Worm (Caenorhabditis elegans) whole organism, L1 larva: ENCODE results near the gene vglu-2.
"Not testable (repeated sequence)": the region's sequence is repeated elsewhere in the genome, so short reads cannot be mapped to it uniquely, and the experiment has no call there.

Experiments
- F16B12.6 ChIP-seq: fragments of 150-350 bp; optimal IDR thresholded peaks from 2 replicates; lab custom pipeline; 2014; ENCODE audit warnings: missing biosample characterization, missing genetic modification characterization
- aha-1 ChIP-seq: fragments of 150-350 bp; optimal IDR thresholded peaks from 2 replicates; lab custom pipeline; 2014; ENCODE audit warnings: missing biosample characterization, missing genetic modification characterization
- alr-1 ChIP-seq: fragments of 200-800 bp; sonication (Bioruptor generic); optimal IDR thresholded peaks from 2 replicates; lab custom pipeline; 2018; ENCODE audit warnings: borderline replicate concordance, mild to moderate bottlenecking, missing genetic modification characterization, missing compliant biosample characterization
- ama-1 ChIP-seq: fragments of 150-350 bp; optimal IDR thresholded peaks from 2 replicates; lab custom pipeline; 2014
- blmp-1 ChIP-seq: fragments of 150-350 bp; optimal IDR thresholded peaks from 2 replicates; lab custom pipeline; 2014; ENCODE audit warnings: missing biosample characterization, missing genetic modification characterization
- ceh-63 ChIP-seq: fragments of 200-800 bp; sonication (Bioruptor generic); optimal IDR thresholded peaks from 2 replicates; lab custom pipeline; 2018; ENCODE audit warnings: mild to moderate bottlenecking, missing genetic modification characterization, missing compliant biosample characterization
- ceh-8 ChIP-seq: fragments of 200-800 bp; sonication (Bioruptor generic); optimal IDR thresholded peaks from 2 replicates; lab custom pipeline; 2018; ENCODE audit warnings: mild to moderate bottlenecking, missing genetic modification characterization, moderate library complexity, missing compliant biosample characterization
- ceh-82 ChIP-seq, 3 experiments: fragments of 150-350 bp in 1 of 3; sonication (generic microtip) in 2 of 3; optimal IDR thresholded peaks; 2 replicates each; lab custom pipeline; 2014 to 2017; ENCODE audit warnings: missing biosample characterization in 3 of 3, missing genetic modification characterization in 3 of 3
- ceh-88 ChIP-seq: fragments of 200-800 bp; sonication (Bioruptor generic); IDR thresholded peaks from 2 replicates; pipeline ENCODE4 v1.3.6; 2022; ENCODE audit warnings: missing genetic modification characterization, missing compliant biosample characterization
- ces-1 ChIP-seq: fragments of 150-350 bp; optimal IDR thresholded peaks from 2 replicates; lab custom pipeline; 2014; ENCODE audit warnings: missing biosample characterization, missing genetic modification reagents, missing genetic modification characterization
- dpl-1 ChIP-seq, 3 experiments: fragments of 150-350 bp in 2 of 3; sonication (generic microtip) in 1 of 3; optimal IDR thresholded peaks; 2 replicates each; lab custom pipeline; 2014 to 2017; ENCODE audit warnings: missing biosample characterization in 3 of 3, missing genetic modification characterization in 3 of 3, missing genetic modification reagents in 3 of 3
- dsc-1 ChIP-seq: sonication (generic microtip); optimal IDR thresholded peaks from 2 replicates; lab custom pipeline; 2016; ENCODE audit warnings: mild to moderate bottlenecking, missing genetic modification characterization, missing compliant biosample characterization
- efl-1 ChIP-seq, 4 experiments: fragments of 150-350 bp; optimal IDR thresholded peaks in 3 of 4; peaks in 1 of 4; 1 replicate in 1 of 4; 2 replicates in 3 of 4; lab custom pipeline; 2014; ENCODE audit warnings: missing biosample characterization in 2 of 4, missing genetic modification characterization in 2 of 4, missing genetic modification reagents in 2 of 4
- elt-3 ChIP-seq, 6 experiments: fragments of 150-350 bp in 1 of 6; sonication (generic microtip); optimal IDR thresholded peaks; 2 replicates each; lab custom pipeline; 2017 to 2018; ENCODE audit warnings: missing biosample characterization in 6 of 6, missing genetic modification characterization in 6 of 6, inconsistent platforms in 1 of 6
- fkh-4 ChIP-seq: sonication (generic microtip); optimal IDR thresholded peaks from 2 replicates; lab custom pipeline; 2016; ENCODE audit warnings: missing compliant biosample characterization, missing genetic modification characterization, borderline replicate concordance
- fos-1 ChIP-seq: fragments of 150-350 bp; optimal IDR thresholded peaks from 2 replicates; lab custom pipeline; 2014; ENCODE audit warnings: missing biosample characterization, missing genetic modification characterization
- hpl-2 ChIP-seq: fragments of 150-350 bp; optimal IDR thresholded peaks from 2 replicates; lab custom pipeline; 2014; ENCODE audit warnings: missing biosample characterization, missing genetic modification reagents, missing genetic modification characterization
- irx-1 ChIP-seq: sonication (generic microtip); optimal IDR thresholded peaks from 2 replicates; lab custom pipeline; 2016; ENCODE audit warnings: missing genetic modification characterization, missing compliant biosample characterization
- isw-1 ChIP-seq: fragments of 200-800 bp; sonication (Bioruptor generic); IDR thresholded peaks from 2 replicates; pipeline ENCODE4 v1.3.6; 2022; ENCODE audit warnings: missing genetic modification characterization, missing compliant biosample characterization
- lin-13 ChIP-seq: fragments of 150-350 bp; optimal IDR thresholded peaks from 2 replicates; lab custom pipeline; 2014; ENCODE audit warnings: missing biosample characterization, missing genetic modification reagents, missing genetic modification characterization
- lin-35 ChIP-seq, 2 experiments: fragments of 150-350 bp; optimal IDR thresholded peaks; 2 replicates each; lab custom pipeline; 2014; ENCODE audit warnings: missing biosample characterization in 2 of 2, missing genetic modification characterization in 2 of 2, missing genetic modification reagents in 2 of 2
- lin-39 ChIP-seq: fragments of 150-350 bp; optimal IDR thresholded peaks from 2 replicates; lab custom pipeline; 2014; ENCODE audit warnings: missing biosample characterization, missing genetic modification reagents, missing genetic modification characterization
- lsy-2 ChIP-seq, 2 experiments: fragments of 150-350 bp; optimal IDR thresholded peaks; 2 replicates each; lab custom pipeline; 2014; ENCODE audit warnings: missing biosample characterization in 2 of 2, missing genetic modification characterization in 2 of 2
- mdl-1 ChIP-seq, 2 experiments: fragments of 150-350 bp; optimal IDR thresholded peaks; 2 replicates each; lab custom pipeline; 2014 to 2017; ENCODE audit warnings: missing biosample characterization in 2 of 2, missing genetic modification characterization in 2 of 2, inconsistent platforms in 1 of 2
- mep-1 ChIP-seq: fragments of 150-350 bp; optimal IDR thresholded peaks from 2 replicates; lab custom pipeline; 2014; ENCODE audit warnings: missing biosample characterization, missing genetic modification characterization
- nhr-11 ChIP-seq: fragments of 150-350 bp; optimal IDR thresholded peaks from 2 replicates; lab custom pipeline; 2014; ENCODE audit warnings: missing biosample characterization, missing genetic modification characterization
- nhr-19 ChIP-seq: fragments of 200-800 bp; sonication (Bioruptor generic); conservative IDR thresholded peaks from 2 replicates; pipeline ENCODE4 v1.3.6; 2022; ENCODE audit warnings: missing genetic modification characterization, missing compliant biosample characterization
- nhr-20 ChIP-seq: sonication (generic microtip); optimal IDR thresholded peaks from 2 replicates; lab custom pipeline; 2016; ENCODE audit warnings: mild to moderate bottlenecking, missing genetic modification characterization, missing compliant biosample characterization
- nhr-28 ChIP-seq: fragments of 150-350 bp; optimal IDR thresholded peaks from 2 replicates; lab custom pipeline; 2014; ENCODE audit warnings: missing biosample characterization, missing genetic modification characterization
- nhr-47 ChIP-seq: sonication (generic microtip); optimal IDR thresholded peaks from 2 replicates; lab custom pipeline; 2016; ENCODE audit warnings: mild to moderate bottlenecking, missing genetic modification characterization, moderate library complexity, missing compliant biosample characterization
- nhr-76 ChIP-seq: sonication (generic microtip); optimal IDR thresholded peaks from 2 replicates; lab custom pipeline; 2017; ENCODE audit warnings: missing biosample characterization, missing genetic modification characterization
- nhr-84 ChIP-seq: sonication (generic microtip); optimal IDR thresholded peaks from 2 replicates; lab custom pipeline; 2017; ENCODE audit warnings: missing biosample characterization, missing genetic modification characterization
- nhr-85 ChIP-seq: sonication (generic microtip); peaks from one replicate; lab custom pipeline; 2016; ENCODE audit warnings: missing genetic modification characterization, inconsistent platforms, missing compliant biosample characterization
- nhr-90 ChIP-seq: sonication (generic microtip); optimal IDR thresholded peaks from 2 replicates; lab custom pipeline; 2016; ENCODE audit warnings: mild to moderate bottlenecking, missing genetic modification characterization, missing compliant biosample characterization; ENCODE audit not compliant: poor library complexity
- skn-1 ChIP-seq: fragments of 150-350 bp; optimal IDR thresholded peaks from 2 replicates; lab custom pipeline; 2014; ENCODE audit warnings: missing biosample characterization, missing genetic modification characterization
- sox-4 ChIP-seq: sonication (generic microtip); optimal IDR thresholded peaks from 2 replicates; lab custom pipeline; 2016; ENCODE audit warnings: missing genetic modification characterization, missing compliant biosample characterization
- sptf-1 ChIP-seq: fragments of 150-350 bp; optimal IDR thresholded peaks from 2 replicates; lab custom pipeline; 2014; ENCODE audit warnings: missing biosample characterization, missing genetic modification characterization
- sup-37 ChIP-seq: fragments of 200-800 bp; sonication (Bioruptor generic); optimal IDR thresholded peaks from 2 replicates; lab custom pipeline; 2018; ENCODE audit warnings: mild to moderate bottlenecking, missing genetic modification characterization, missing compliant biosample characterization
- tlp-1 ChIP-seq: fragments of 150-350 bp; optimal IDR thresholded peaks from 2 replicates; lab custom pipeline; 2014; ENCODE audit warnings: missing biosample characterization, missing genetic modification characterization
- unc-62 ChIP-seq: fragments of 150-350 bp; optimal IDR thresholded peaks from 2 replicates; lab custom pipeline; 2014; ENCODE audit warnings: missing biosample characterization, missing genetic modification reagents, missing genetic modification characterization
- zip-4 ChIP-seq: fragments of 200-800 bp; sonication (Bioruptor generic); optimal IDR thresholded peaks from 2 replicates; lab custom pipeline; 2018; ENCODE audit warnings: mild to moderate bottlenecking, missing genetic modification characterization, moderate library complexity, missing compliant biosample characterization

vglu-2 gene

ce11 chrIII:10320228-10320705 is 25.3 kb downstream of the vglu-2 start:
- TF ChIP-seq efl-1 (optimal IDR thresholded peaks at IDR 0.05; lab: Kevin White, UChicago), result peak in 1 of 2 experiments; percentile 6
- TF ChIP-seq efl-1 (GFP tag; optimal IDR thresholded peaks at IDR 0.05 in 1 of 2; lab: Kevin White, UChicago), result not testable (repeated sequence)
- TF ChIP-seq, all 84 proteins: peak for 1; not testable (repeated sequence) for 83

DNA sequence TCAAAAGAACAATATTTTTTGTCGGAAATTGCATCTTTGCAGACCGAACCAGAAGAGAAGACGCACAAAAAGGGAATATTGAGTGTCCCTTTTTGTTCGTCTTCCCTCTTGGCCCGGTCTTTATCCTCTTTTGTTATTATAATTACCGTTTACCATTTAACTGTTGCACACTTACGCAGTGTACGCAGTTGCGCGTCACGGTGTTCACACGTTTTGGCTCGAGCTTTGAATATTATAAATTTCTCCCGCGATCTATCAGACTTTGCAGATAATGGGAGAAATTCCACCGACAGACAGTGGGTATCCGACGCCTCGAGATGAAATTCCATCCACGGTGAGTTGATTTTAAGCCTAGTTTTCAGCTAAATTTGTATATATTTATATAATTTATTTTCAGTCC is 25.9 kb downstream of the vglu-2 start, which contains the start of gene sas-7:
Gene sas-7, plus strand, starts transcription at position 232 of the 400 bp plus-strand sequence.
- TF ChIP-seq blmp-1, result peak; percentile 22
- TF ChIP-seq sptf-1 (tag; lab: Kevin White, UChicago), result no peak
- peak; percentile 35 to 81 for TF ChIP-seq lin-35 (GFP tag; optimal IDR thresholded peaks at IDR 0.05; lab: Kevin White, UChicago)
- no peak for TF ChIP-seq elt-3 (tag; optimal IDR thresholded peaks at IDR 0.05; lab: Kevin White, UChicago)
- no peak for TF ChIP-seq dsc-1 (tag; lab: Kevin White, UChicago)
- TF ChIP-seq irx-1 (tag; lab: Kevin White, UChicago), result no peak
- TF ChIP-seq nhr-19 (GFP tag; lab: Robert Waterston, UW), result no peak
- no peak for TF ChIP-seq nhr-47 (tag; lab: Kevin White, UChicago)
- peak in 1 of 2 experiments; percentile 69 for TF ChIP-seq efl-1 (optimal IDR thresholded peaks at IDR 0.05; lab: Kevin White, UChicago)
- TF ChIP-seq efl-1 (GFP tag; optimal IDR thresholded peaks at IDR 0.05 in 1 of 2; lab: Kevin White, UChicago), result peak; percentile 78 to 97
- TF ChIP-seq lsy-2 (tag; optimal IDR thresholded peaks at IDR 0.05; lab: Kevin White, UChicago), result peak in 1 of 2 experiments; percentile 1
- no peak for TF ChIP-seq sup-37 (GFP tag; lab: Kevin White, UChicago)
- no peak for TF ChIP-seq nhr-20 (tag; lab: Kevin White, UChicago)
- peak; percentile 77 for TF ChIP-seq F16B12.6 (tag; lab: Kevin White, UChicago)
- no peak for TF ChIP-seq ceh-63 (GFP tag; lab: Kevin White, UChicago)
- peak; percentile 57 to 75 (median 65) for TF ChIP-seq dpl-1 (GFP tag; optimal IDR thresholded peaks at IDR 0.05; lab: Kevin White, UChicago)

DNA sequence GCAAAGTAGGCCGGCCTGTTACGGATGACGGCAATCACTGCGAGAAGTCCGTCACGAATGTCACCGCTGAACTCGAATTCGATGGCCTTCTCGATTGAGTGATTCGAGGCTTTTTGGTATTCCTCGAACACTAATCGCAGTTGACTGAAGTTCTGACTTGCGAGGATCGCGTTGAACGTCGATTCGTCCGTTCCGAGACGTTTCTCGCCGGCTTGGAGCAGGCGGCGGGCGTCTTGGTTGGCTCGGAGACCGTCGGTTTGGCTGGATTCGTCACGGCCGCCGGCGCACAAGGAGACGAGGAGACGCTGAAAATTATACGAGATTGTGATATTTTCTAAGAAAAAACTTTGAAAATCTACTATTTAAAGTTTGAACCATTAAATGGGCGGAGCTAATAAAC is 31.4 kb downstream of the vglu-2 start:
- TF ChIP-seq ama-1 (lab: Kevin White, UChicago), result no peak
- no peak for TF ChIP-seq ceh-8 (GFP tag; lab: Kevin White, UChicago)
- TF ChIP-seq hpl-2, result no peak
- no peak for TF ChIP-seq dpl-1 (GFP tag; optimal IDR thresholded peaks at IDR 0.05; lab: Kevin White, UChicago)
- no peak for TF ChIP-seq nhr-90 (tag; lab: Kevin White, UChicago)
- no peak for TF ChIP-seq sox-4 (tag; lab: Kevin White, UChicago)
- no peak for TF ChIP-seq alr-1 (tag; lab: Kevin White, UChicago)
- no peak for TF ChIP-seq lin-39 (tag; lab: Kevin White, UChicago)
- no peak for TF ChIP-seq fos-1 (tag; lab: Kevin White, UChicago)
- no peak for TF ChIP-seq nhr-76 (tag; lab: Kevin White, UChicago)
- no peak for TF ChIP-seq nhr-28 (tag; lab: Kevin White, UChicago)
- no peak for TF ChIP-seq ceh-88
- TF ChIP-seq nhr-47 (tag; lab: Kevin White, UChicago), result no peak
- TF ChIP-seq irx-1 (tag; lab: Kevin White, UChicago), result no peak
- no peak for TF ChIP-seq ceh-63 (GFP tag; lab: Kevin White, UChicago)
- no peak for TF ChIP-seq zip-4 (GFP tag; lab: Kevin White, UChicago)
- no peak for TF ChIP-seq nhr-11 (tag; lab: Kevin White, UChicago)
- no peak for TF ChIP-seq ces-1 (GFP tag; lab: Kevin White, UChicago)

ce11 chrIII:10328565-10329541 is 33.9 kb downstream of the vglu-2 start:
- TF ChIP-seq lsy-2 (tag; optimal IDR thresholded peaks at IDR 0.05; lab: Kevin White, UChicago), result peak in 1 of 2 experiments; percentile 1
- no peak for TF ChIP-seq tlp-1 (tag; lab: Kevin White, UChicago)
- TF ChIP-seq lin-13, result no peak
- peak; percentile 41 for TF ChIP-seq blmp-1
- TF ChIP-seq hpl-2, result no peak
- no peak for TF ChIP-seq F16B12.6 (tag; lab: Kevin White, UChicago)
- TF ChIP-seq fos-1 (tag; lab: Kevin White, UChicago), result no peak
- no peak for TF ChIP-seq dsc-1 (tag; lab: Kevin White, UChicago)
- no peak for TF ChIP-seq skn-1 (tag; lab: Kevin White, UChicago)
- no peak for TF ChIP-seq ceh-88
- no peak for TF ChIP-seq sox-4 (tag; lab: Kevin White, UChicago)
- no peak for TF ChIP-seq mdl-1 (tag; optimal IDR thresholded peaks at IDR 0.05; lab: Kevin White, UChicago)
- no peak for TF ChIP-seq nhr-11 (tag; lab: Kevin White, UChicago)
- TF ChIP-seq isw-1, result no peak
- TF ChIP-seq nhr-20 (tag; lab: Kevin White, UChicago), result peak; percentile 10
- peak; percentile 69 for TF ChIP-seq nhr-85 (tag; lab: Kevin White, UChicago)
- no peak for TF ChIP-seq unc-62 (GFP tag; lab: Kevin White, UChicago)
- TF ChIP-seq fkh-4 (tag; lab: Kevin White, UChicago), result no peak
- TF ChIP-seq nhr-84 (tag; lab: Kevin White, UChicago), result no peak
- TF ChIP-seq alr-1 (tag; lab: Kevin White, UChicago), result no peak
- peak; percentile 31 for TF ChIP-seq mep-1 (tag; lab: Kevin White, UChicago)
- TF ChIP-seq aha-1, result no peak
- TF ChIP-seq ceh-82 (tag; optimal IDR thresholded peaks at IDR 0.05; lab: Kevin White, UChicago), result no peak
